Worm (Caenorhabditis elegans): ENCODE data around the gene C27F2.6.

DNA sequence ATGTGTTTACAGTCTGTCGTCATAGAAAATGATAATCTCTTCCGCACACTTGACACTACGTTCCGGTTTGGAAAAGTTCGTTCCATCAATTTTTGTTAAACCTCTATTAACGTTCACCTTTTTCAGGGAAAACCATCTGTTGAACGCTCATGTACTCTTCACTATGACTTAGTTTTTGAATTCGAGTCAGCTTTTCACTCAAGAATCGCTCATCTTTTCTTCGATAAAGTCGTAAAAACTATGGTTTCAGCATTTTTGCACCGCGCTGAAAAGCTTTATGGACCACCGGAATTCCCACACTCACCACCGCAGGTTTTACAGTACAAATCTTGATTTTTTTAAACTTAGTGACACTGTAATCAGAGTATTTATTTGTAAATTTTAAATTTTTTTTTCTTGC lies 43.4 kb upstream of the C27F2.6 start:
- TF ChIP-seq ZK337.2 (GFP tag; IDR thresholded peaks at IDR 0.05) (no peak), ceh-82 (tag; optimal IDR thresholded peaks at IDR 0.05) (no peak), ama-1 (optimal IDR thresholded peaks at IDR 0.05) (no peak), mdl-1 (tag; optimal IDR thresholded peaks at IDR 0.05) (no peak), nhr-76 (tag; optimal IDR thresholded peaks at IDR 0.05) (no peak), fos-1 (tag; optimal IDR thresholded peaks at IDR 0.05) (no peak), unc-62 (GFP tag; optimal IDR thresholded peaks at IDR 0.05 in 1 of 2) (no peak), unc-62 (tag; optimal IDR thresholded peaks at IDR 0.05) (no peak), snpc-4 (tag; optimal IDR thresholded peaks at IDR 0.05) (no peak), ZK546.5 (tag; optimal IDR thresholded peaks at IDR 0.05) (no peak), lsy-2 (tag; optimal IDR thresholded peaks at IDR 0.05) (no peak)
